Fruit fly (Drosophila melanogaster): ENCODE data around the gene lz.

Gene lz

dm6 chrX:9255964-9256520, 28.4 kb upstream of the lz start, which contains the start of gene ric8a:
Gene ric8a (plus strand): TSS chrX:9256168.
- TF ChIP-seq CG6683 (GFP tag; optimal IDR thresholded peaks at IDR 0.05) (no peak), gem (tag; optimal IDR thresholded peaks at IDR 0.05) (no peak), odd (GFP tag; optimal IDR thresholded peaks at IDR 0.05) (no peak), lola (GFP tag; optimal IDR thresholded peaks at IDR 0.05) (no peak), jing (GFP tag; optimal IDR thresholded peaks at IDR 0.05) (no peak), CG17361 (GFP tag; IDR thresholded peaks at IDR 0.05) (no peak), CG9817 (tag; optimal IDR thresholded peaks at IDR 0.05) (peak; percentile 13), lmd (GFP tag; IDR thresholded peaks at IDR 0.05) (no peak), CG43689 (GFP tag; IDR thresholded peaks at IDR 0.05) (no peak), repo (GFP tag; optimal IDR thresholded peaks at IDR 0.05) (no peak), gro (GFP tag; optimal IDR thresholded peaks at IDR 0.05) (no peak), CG1233 (GFP tag; optimal IDR thresholded peaks at IDR 0.05) (no peak), Hmr (GFP tag; optimal IDR thresholded peaks at IDR 0.05) (no peak), Opbp (GFP tag; IDR thresholded peaks at IDR 0.05; ENCODE audit: partially characterized antibody) (peak; percentile 86), CG30020 (tag; optimal IDR thresholded peaks at IDR 0.05) (no peak), CG13775 (GFP tag; optimal IDR thresholded peaks at IDR 0.05) (no peak), CG13624 (GFP tag; optimal IDR thresholded peaks at IDR 0.05) (no peak), CG6689 (GFP tag; IDR thresholded peaks at IDR 0.05) (no peak), CG4360 (GFP tag; IDR thresholded peaks at IDR 0.05) (no peak), hth (optimal IDR thresholded peaks at IDR 0.05) (no peak), en (GFP tag; optimal IDR thresholded peaks at IDR 0.05) (no peak), sna (GFP tag; IDR thresholded peaks at IDR 0.05; ENCODE audit: partially characterized antibody) (peak; percentile 72; the same call in 1 of the 2 replicates), cg (GFP tag; optimal IDR thresholded peaks at IDR 0.05) (no peak), CG4820 (GFP tag; optimal IDR thresholded peaks at IDR 0.05) (no peak), CG7556 (GFP tag; optimal IDR thresholded peaks at IDR 0.05) (no peak), knrl (GFP tag; IDR thresholded peaks at IDR 0.05; ENCODE audit: partially characterized antibody) (peak; percentile 85), Oaz (GFP tag; IDR thresholded peaks at IDR 0.05) (no peak), Scr (GFP tag; IDR thresholded peaks at IDR 0.05; ENCODE audit: partially characterized antibody) (peak; percentile 81), Xrp1 (GFP tag; IDR thresholded peaks at IDR 0.05) (no peak), Dbx (GFP tag; IDR thresholded peaks at IDR 0.05) (no peak), Ada2b (GFP tag; IDR thresholded peaks at IDR 0.05) (no peak), ab (GFP tag; optimal IDR thresholded peaks at IDR 0.05) (no peak), hkb (optimal IDR thresholded peaks at IDR 0.05) (no peak), hkb (GFP tag; IDR thresholded peaks at IDR 0.05) (no peak), kah (GFP tag; optimal IDR thresholded peaks at IDR 0.05) (no peak), CG17802 (tag; optimal IDR thresholded peaks at IDR 0.05) (no peak), gcm (GFP tag; optimal IDR thresholded peaks at IDR 0.05) (no peak), Hr39 (optimal IDR thresholded peaks at IDR 0.05) (no peak), CG4617 (GFP tag; optimal IDR thresholded peaks at IDR 0.05; ENCODE audit: borderline replicate concordance) (peak; percentile 82), zfh2 (GFP tag; optimal IDR thresholded peaks at IDR 0.05) (no peak), CG17829 (tag; optimal IDR thresholded peaks at IDR 0.05) (peak; percentile 23), CG3847 (GFP tag; IDR thresholded peaks at IDR 0.05) (peak; percentile 75), CG10431 (GFP tag; optimal IDR thresholded peaks at IDR 0.05) (no peak), Poxn (GFP tag; IDR thresholded peaks at IDR 0.05) (no peak), CG10565 (GFP tag; optimal IDR thresholded peaks at IDR 0.05) (no peak), HLH54F (GFP tag; optimal IDR thresholded peaks at IDR 0.05) (no peak), wdn (GFP tag; IDR thresholded peaks at IDR 0.05) (no peak), danr (GFP tag; IDR thresholded peaks at IDR 0.05) (no peak), Ets97D (GFP tag; optimal IDR thresholded peaks at IDR 0.05) (no peak), CG32767 (GFP tag; IDR thresholded peaks at IDR 0.05) (no peak), Mad (GFP tag; optimal IDR thresholded peaks at IDR 0.05) (no peak), unpg (GFP tag; optimal IDR thresholded peaks at IDR 0.05) (no peak)

All from whole organism, embryonic.